Worm (Caenorhabditis elegans) whole organism, early embryonic: Measurements from ENCODE around the gene lgc-31.

Source experiments
- B0310.2 ChIP-seq: sonication (generic microtip); optimal IDR thresholded peaks from 2 replicates; lab custom pipeline; 2016; ENCODE audit warnings: mild to moderate bottlenecking, missing genetic modification characterization, missing compliant biosample characterization
- F13C5.2 ChIP-seq: sonication (generic microtip); optimal IDR thresholded peaks from 2 replicates; lab custom pipeline; 2017; ENCODE audit warnings: mild to moderate bottlenecking, missing genetic modification characterization, inconsistent platforms, missing compliant biosample characterization
- aly-1 ChIP-seq: sonication (generic microtip); optimal IDR thresholded peaks from 2 replicates; lab custom pipeline; 2016; ENCODE audit warnings: missing genetic modification characterization, missing compliant biosample characterization
- ama-1 ChIP-seq: fragments of 150-350 bp; optimal IDR thresholded peaks from 2 replicates; lab custom pipeline; 2014
- ceh-13 ChIP-seq: fragments of 200-800 bp; sonication (Bioruptor generic); optimal IDR thresholded peaks from 2 replicates; lab custom pipeline; 2018; ENCODE audit warnings: mild to moderate bottlenecking, missing genetic modification characterization, missing compliant biosample characterization
- ceh-36 ChIP-seq: sonication (generic microtip); optimal IDR thresholded peaks from 2 replicates; lab custom pipeline; 2016; ENCODE audit warnings: missing genetic modification characterization, inconsistent platforms, missing compliant biosample characterization
- ets-7 ChIP-seq: sonication (generic microtip); optimal IDR thresholded peaks from 2 replicates; lab custom pipeline; 2016; ENCODE audit warnings: missing genotype, missing genetic modification characterization, missing compliant biosample characterization
- flt-1 ChIP-seq: fragments of 200-800 bp; sonication (Bioruptor generic); IDR thresholded peaks from 2 replicates; pipeline ENCODE4 v1.3.6; 2022; ENCODE audit warnings: missing genetic modification characterization, missing compliant biosample characterization
- hmbx-1 ChIP-seq: sonication (generic microtip); optimal IDR thresholded peaks from 2 replicates; lab custom pipeline; 2016; ENCODE audit warnings: mild to moderate bottlenecking, missing genetic modification characterization, missing compliant biosample characterization
- hmg-4 ChIP-seq: fragments of 200-800 bp; sonication (Bioruptor generic); optimal IDR thresholded peaks from 2 replicates; lab custom pipeline; 2018; ENCODE audit warnings: mild to moderate bottlenecking, missing genetic modification characterization, missing compliant biosample characterization
- hnd-1 ChIP-seq: sonication (generic microtip); optimal IDR thresholded peaks from 2 replicates; lab custom pipeline; 2016; ENCODE audit warnings: missing genetic modification characterization, missing compliant biosample characterization
- pes-1 ChIP-seq: fragments of 200-800 bp; sonication (Bioruptor generic); IDR thresholded peaks from 2 replicates; pipeline ENCODE4 v1.3.6; 2022; ENCODE audit warnings: missing genetic modification reagents, missing genetic modification characterization, missing compliant biosample characterization
- scrt-1 ChIP-seq: fragments of 200-800 bp; sonication (Bioruptor generic); IDR thresholded peaks from 2 replicates; pipeline ENCODE4 v1.3.6; 2022; ENCODE audit warnings: missing genetic modification characterization, missing compliant biosample characterization
- sea-1 ChIP-seq: fragments of 200-800 bp; sonication (Bioruptor generic); conservative IDR thresholded peaks from 2 replicates; pipeline ENCODE4 v1.3.6; 2022; ENCODE audit warnings: missing genetic modification characterization, missing compliant biosample characterization
- tbx-11 ChIP-seq: fragments of 200-800 bp; sonication (Bioruptor generic); IDR thresholded peaks from 2 replicates; pipeline ENCODE4 v1.3.6; 2022; ENCODE audit warnings: missing genetic modification characterization, missing compliant biosample characterization
- tbx-37 ChIP-seq: fragments of 200-800 bp; sonication (Bioruptor generic); conservative IDR thresholded peaks from 2 replicates; pipeline ENCODE4 v1.3.6; 2022; ENCODE audit warnings: missing genetic modification reagents, missing genetic modification characterization, missing compliant biosample characterization
- tra-4 ChIP-seq: sonication (generic microtip); optimal IDR thresholded peaks from 2 replicates; lab custom pipeline; 2017; ENCODE audit warnings: missing genetic modification characterization, missing compliant biosample characterization

Gene lgc-31

DNA sequence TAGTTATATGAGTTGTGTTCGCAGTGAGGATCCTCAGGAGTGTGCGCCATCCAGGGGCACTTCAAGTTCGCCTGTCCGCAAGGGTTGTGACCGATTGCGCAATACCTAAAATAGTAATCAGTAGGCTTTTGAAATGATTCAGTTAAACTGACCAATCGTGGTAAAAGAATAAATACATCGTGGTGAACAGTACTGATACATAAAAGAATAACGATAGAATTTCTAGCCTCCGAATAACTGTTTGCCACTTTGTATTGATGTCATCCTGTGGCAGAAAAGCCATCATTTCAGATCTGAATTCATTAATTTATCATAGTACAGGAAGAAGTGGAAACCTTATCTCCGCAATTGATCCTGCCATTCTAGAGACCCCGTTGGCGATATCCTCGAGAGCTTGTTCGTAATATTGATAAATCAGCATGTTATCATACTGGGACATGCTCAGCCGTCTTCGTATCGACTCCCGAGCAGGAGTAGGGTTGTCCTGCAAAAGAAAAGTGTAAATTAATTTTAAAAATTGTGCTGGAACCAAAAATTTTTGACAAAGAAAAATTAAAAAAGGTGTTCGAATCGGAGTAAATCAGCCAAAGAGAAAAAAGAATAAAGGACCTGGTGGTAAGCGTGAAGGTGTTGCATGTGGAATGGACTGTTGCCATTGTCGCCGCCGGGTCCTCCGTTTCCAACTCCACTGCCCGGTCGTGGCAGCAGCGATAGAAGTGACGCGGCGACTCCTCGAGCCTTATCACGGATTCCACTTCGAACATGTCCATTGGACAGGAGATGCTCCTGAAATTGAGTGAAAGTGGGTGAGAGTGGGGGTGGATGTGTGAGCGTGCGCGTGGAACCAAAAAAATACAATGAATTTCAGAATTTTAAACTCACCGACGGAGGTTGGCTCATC, 8.7 kb downstream of the lgc-31 start:
- TF ChIP-seq ets-7 (no peak), hnd-1 (no peak), tbx-37 (GFP tag; lab: Robert Waterston, UW) (no peak), pes-1 (GFP tag; lab: Robert Waterston, UW) (no peak), tra-4 (tag; lab: Kevin White, UChicago) (no peak), hmbx-1 (tag; lab: Kevin White, UChicago) (no peak), B0310.2 (tag; lab: Kevin White, UChicago) (no peak), hmg-4 (no peak), tbx-11 (no peak), flt-1 (GFP tag; lab: Robert Waterston, UW) (no peak), aly-1 (no peak), F13C5.2 (tag; lab: Kevin White, UChicago) (no peak), ama-1 (lab: Kevin White, UChicago) (no peak), sea-1 (no peak), ceh-13 (GFP tag; lab: Kevin White, UChicago) (no peak), ceh-36 (tag; lab: Kevin White, UChicago) (no peak), scrt-1 (GFP tag; lab: Robert Waterston, UW) (no peak)

DNA sequence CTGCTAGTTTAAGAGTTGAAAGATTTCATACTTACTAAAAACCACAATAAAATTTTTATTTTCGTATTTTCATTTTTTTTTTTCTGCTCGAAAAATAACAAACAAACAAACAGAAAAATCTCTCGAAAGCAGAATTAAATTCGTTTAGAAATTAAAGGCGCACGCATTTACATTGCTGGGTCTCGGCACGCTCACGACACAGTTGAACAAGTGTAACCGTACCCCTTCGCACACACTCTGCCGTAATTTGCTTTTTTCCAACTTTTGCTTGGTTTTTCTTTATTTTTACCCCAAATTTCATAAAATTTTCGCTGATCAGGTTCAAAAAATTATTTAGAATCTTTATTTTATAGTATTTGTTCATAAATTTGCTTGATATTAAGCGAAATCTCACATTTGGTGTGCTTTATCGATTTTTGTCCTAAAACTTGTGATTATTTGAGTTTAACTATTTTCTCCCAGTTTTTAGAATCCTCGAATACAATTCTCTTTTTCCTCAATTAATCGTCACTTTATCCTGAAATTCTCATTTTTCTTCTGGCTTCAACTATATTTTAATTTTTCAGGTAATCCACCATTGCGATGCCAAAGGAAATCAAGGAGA, 10.1 kb downstream of the lgc-31 start, which contains the start of gene rpl-38:
Gene rpl-38, plus strand, starts transcription at position 554 of the 604 bp plus-strand sequence.
- TF ChIP-seq hmbx-1 (tag; lab: Kevin White, UChicago) (no peak), tbx-37 (GFP tag; lab: Robert Waterston, UW) (peak; percentile 16; the same call in 1 of the 2 replicates), hmg-4 (no peak), aly-1 (no peak), F13C5.2 (tag; lab: Kevin White, UChicago) (no peak), ceh-13 (GFP tag; lab: Kevin White, UChicago) (no peak), ama-1 (lab: Kevin White, UChicago) (peak; percentile 70), tra-4 (tag; lab: Kevin White, UChicago) (no peak), B0310.2 (tag; lab: Kevin White, UChicago) (no peak), sea-1 (0 out of 2 replicates have a peak, but pooled peaks have one; percentile 34), pes-1 (GFP tag; lab: Robert Waterston, UW) (no peak), tbx-11 (no peak), ceh-36 (tag; lab: Kevin White, UChicago) (no peak), scrt-1 (GFP tag; lab: Robert Waterston, UW) (no peak), flt-1 (GFP tag; lab: Robert Waterston, UW) (no peak), ets-7 (no peak), hnd-1 (no peak)

DNA sequence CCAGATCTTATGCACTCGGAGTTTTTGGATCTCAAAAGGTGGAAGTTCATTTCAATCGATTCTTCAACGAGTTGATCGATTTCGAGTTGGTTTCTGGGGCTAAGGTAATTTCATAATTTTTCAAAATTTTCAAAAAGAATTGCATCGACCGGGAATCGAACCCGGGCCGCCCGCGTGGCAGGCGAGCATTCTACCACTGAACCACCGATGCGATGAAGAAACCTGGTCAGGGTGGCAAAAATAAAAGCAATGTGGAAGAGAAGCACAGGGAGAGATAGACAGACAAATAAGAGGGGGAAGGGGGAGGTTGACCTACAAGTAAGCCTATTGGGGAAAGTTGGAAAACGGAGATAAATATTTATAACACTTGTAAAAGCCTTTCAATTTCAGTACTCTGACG, 16.8 kb downstream of the lgc-31 start:
- no peak for TF ChIP-seq ets-7
- peak; percentile 74; the same call in 1 of the 2 replicates for TF ChIP-seq tbx-11
- peak; percentile 81 for TF ChIP-seq sea-1
- TF ChIP-seq tbx-37 (GFP tag; lab: Robert Waterston, UW) = 0 out of 2 replicates have a peak, but pooled peaks have one; percentile 34
- no peak for TF ChIP-seq tra-4 (tag; lab: Kevin White, UChicago)
- peak; percentile 40 for TF ChIP-seq ceh-13 (GFP tag; lab: Kevin White, UChicago)
- no peak for TF ChIP-seq hmbx-1 (tag; lab: Kevin White, UChicago)
- peak; percentile 41 for TF ChIP-seq aly-1
- TF ChIP-seq F13C5.2 (tag; lab: Kevin White, UChicago) = peak; percentile 44
- TF ChIP-seq flt-1 (GFP tag; lab: Robert Waterston, UW) = peak; percentile 78
- TF ChIP-seq pes-1 (GFP tag; lab: Robert Waterston, UW) = no peak; the same call in 1 of the 2 replicates
- TF ChIP-seq hnd-1 = no peak
- peak; percentile 65; the same call in 1 of the 2 replicates for TF ChIP-seq scrt-1 (GFP tag; lab: Robert Waterston, UW)
- TF ChIP-seq ceh-36 (tag; lab: Kevin White, UChicago) = peak; percentile 45
- peak; percentile 42 for TF ChIP-seq B0310.2 (tag; lab: Kevin White, UChicago)
- no peak for TF ChIP-seq hmg-4
- no peak for TF ChIP-seq ama-1 (lab: Kevin White, UChicago)

DNA sequence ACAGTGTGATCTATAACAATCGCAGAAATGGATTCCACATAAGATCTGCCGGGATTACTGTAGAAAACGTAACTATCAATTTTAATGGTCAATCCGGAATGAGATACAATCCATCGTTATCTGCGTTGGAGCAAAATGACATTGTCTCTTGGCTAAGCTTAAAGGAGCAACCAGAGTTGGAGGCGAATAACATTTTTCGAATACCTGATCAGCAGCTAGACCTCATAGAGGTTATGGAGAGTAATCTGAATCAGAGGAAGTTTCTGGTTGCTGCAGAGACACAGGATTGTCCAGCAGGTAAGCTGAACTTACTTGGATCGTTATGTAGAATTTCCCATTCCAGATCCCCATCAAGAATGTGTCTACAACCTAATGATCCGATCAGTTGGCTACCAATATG, 18.2 kb downstream of the lgc-31 start:
- TF ChIP-seq tbx-37 (GFP tag; lab: Robert Waterston, UW) = no peak
- TF ChIP-seq tbx-11 = no peak
- TF ChIP-seq ama-1 (lab: Kevin White, UChicago) = no peak
- no peak for TF ChIP-seq tra-4 (tag; lab: Kevin White, UChicago)
- TF ChIP-seq aly-1 = no peak
- no peak for TF ChIP-seq hmbx-1 (tag; lab: Kevin White, UChicago)
- no peak for TF ChIP-seq sea-1
- TF ChIP-seq hnd-1 = no peak
- no peak for TF ChIP-seq F13C5.2 (tag; lab: Kevin White, UChicago)
- no peak for TF ChIP-seq ceh-13 (GFP tag; lab: Kevin White, UChicago)
- TF ChIP-seq B0310.2 (tag; lab: Kevin White, UChicago) = no peak
- TF ChIP-seq hmg-4 = no peak

DNA sequence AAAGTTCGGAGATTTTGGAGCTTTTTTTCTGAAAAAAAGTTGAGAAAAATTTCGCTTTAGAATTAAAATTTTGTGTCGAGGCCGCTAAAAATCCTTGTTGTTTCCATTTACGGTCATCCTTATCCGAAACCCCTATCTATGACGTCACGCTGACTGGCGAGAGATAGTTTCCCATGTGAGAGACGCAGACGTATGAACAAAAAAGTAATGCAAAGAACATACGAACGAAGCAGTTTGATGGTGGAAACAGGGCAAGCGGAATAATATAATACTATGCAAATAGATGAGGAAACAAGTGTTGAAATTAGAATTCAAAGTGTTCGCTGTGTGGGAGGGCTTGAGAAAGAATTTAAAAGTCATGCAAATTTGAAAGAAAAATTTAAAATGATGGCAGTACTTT, 22.7 kb downstream of the lgc-31 start:
- TF ChIP-seq ceh-36 (tag; lab: Kevin White, UChicago) (no peak), hmg-4 (no peak), flt-1 (GFP tag; lab: Robert Waterston, UW) (no peak), sea-1 (no peak), tbx-37 (GFP tag; lab: Robert Waterston, UW) (no peak), ama-1 (lab: Kevin White, UChicago) (no peak), scrt-1 (GFP tag; lab: Robert Waterston, UW) (no peak), hmbx-1 (tag; lab: Kevin White, UChicago) (no peak), ceh-13 (GFP tag; lab: Kevin White, UChicago) (no peak), ets-7 (no peak), B0310.2 (tag; lab: Kevin White, UChicago) (no peak), tbx-11 (no peak), aly-1 (no peak), tra-4 (tag; lab: Kevin White, UChicago) (no peak)

DNA sequence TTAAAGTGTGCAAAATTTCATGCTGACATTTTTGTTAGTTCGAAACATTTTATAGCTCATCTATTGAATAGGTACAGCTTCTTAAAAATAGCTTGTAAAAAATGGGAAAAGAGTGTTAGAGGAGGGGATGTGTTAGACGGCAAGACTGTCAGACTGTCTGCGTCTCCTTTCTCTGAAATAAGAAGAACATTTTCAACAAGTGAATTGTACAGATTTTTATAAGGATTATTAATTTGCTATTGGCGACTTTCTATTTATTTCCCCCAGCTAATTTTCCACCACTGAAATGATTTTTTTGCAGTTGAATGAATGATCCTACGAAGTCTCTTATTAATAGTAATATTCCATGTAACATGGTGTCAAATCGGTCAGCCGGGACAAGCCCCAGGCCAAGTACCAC, 23.4 kb downstream of the lgc-31 start, which contains the start of gene C06B8.7:
Gene C06B8.7, plus strand, starts transcription at position 301 of the 400 bp plus-strand sequence.
- TF ChIP-seq F13C5.2 (tag; lab: Kevin White, UChicago) (no peak), hmg-4 (no peak), tra-4 (tag; lab: Kevin White, UChicago) (no peak), ets-7 (no peak), tbx-11 (no peak)
